Fruit fly (Drosophila melanogaster): ENCODE data around the gene CG31262.

The CG31262 gene

dm6 chr3R:17193657-17194056 is 29.2 kb downstream of the CG31262 start:
- TF ChIP-seq pan (optimal IDR thresholded peaks at IDR 0.05) (no peak), psq (optimal IDR thresholded peaks at IDR 0.05) (no peak), EcR (GFP tag; optimal IDR thresholded peaks at IDR 0.05) (no peak), CG8478 (optimal IDR thresholded peaks at IDR 0.05) (no peak), Dll (optimal IDR thresholded peaks at IDR 0.05) (no peak), usp (GFP tag; optimal IDR thresholded peaks at IDR 0.05) (no peak)

- TF ChIP-seq usp (GFP tag; optimal IDR thresholded peaks at IDR 0.05): no peak
- TF ChIP-seq pan (optimal IDR thresholded peaks at IDR 0.05): no peak
- no peak for TF ChIP-seq Dll (optimal IDR thresholded peaks at IDR 0.05)
- no peak for TF ChIP-seq psq (optimal IDR thresholded peaks at IDR 0.05)
These were observed 30.9 kb downstream of the CG31262 start for dm6 chr3R:17192009-17192408.

dm6 chr3R:17178140-17178539 is 44.7 kb downstream of the CG31262 start:
- no peak for TF ChIP-seq usp (GFP tag; optimal IDR thresholded peaks at IDR 0.05)

Data from whole organism.